Worm (Caenorhabditis elegans) whole organism, L3 larva: ENCODE measurements around the gene K12H6.8.

ENCODE experiments used
- ama-1 ChIP-seq: fragments of 150-350 bp; optimal IDR thresholded peaks from 2 replicates; lab custom pipeline; 2018
- ceh-82 ChIP-seq: fragments of 150-350 bp; optimal IDR thresholded peaks from 2 replicates; lab custom pipeline; 2014; ENCODE audit warnings: missing biosample characterization, missing genetic modification characterization
- mdl-1 ChIP-seq: fragments of 150-350 bp; optimal IDR thresholded peaks from 2 replicates; lab custom pipeline; 2014; ENCODE audit warnings: missing biosample characterization, missing genetic modification characterization
- nfya-1 ChIP-seq: sonication (generic microtip); optimal IDR thresholded peaks from 2 replicates; lab custom pipeline; 2017; ENCODE audit warnings: missing genetic modification characterization, mild to moderate bottlenecking, missing compliant biosample characterization, antibody characterized with exemption, moderate library complexity; ENCODE audit not compliant: insufficient read depth
- nhr-12 ChIP-seq: fragments of 150-350 bp; optimal IDR thresholded peaks from 2 replicates; lab custom pipeline; 2014; ENCODE audit warnings: missing biosample characterization, missing genetic modification characterization
- pha-4 ChIP-seq: fragments of 150-350 bp; optimal IDR thresholded peaks from 2 replicates; lab custom pipeline; 2014; ENCODE audit warnings: missing biosample characterization, missing genetic modification reagents, missing genetic modification characterization
- tbx-2 ChIP-seq: sonication (generic microtip); optimal IDR thresholded peaks from 2 replicates; lab custom pipeline; 2016; ENCODE audit warnings: mild to moderate bottlenecking, missing genetic modification characterization, missing compliant biosample characterization
- unc-62 ChIP-seq: fragments of 150-350 bp; sonication (generic microtip); optimal IDR thresholded peaks from 4 replicates; lab custom pipeline; 2014; ENCODE audit warnings: missing biosample characterization, missing genetic modification reagents, missing genetic modification characterization
- zag-1 ChIP-seq: fragments of 150-350 bp; optimal IDR thresholded peaks from 2 replicates; lab custom pipeline; 2014; ENCODE audit warnings: missing biosample characterization, missing genetic modification characterization
- ztf-11 ChIP-seq: fragments of 150-350 bp; optimal IDR thresholded peaks from 2 replicates; lab custom pipeline; 2014; ENCODE audit warnings: missing biosample characterization, missing genetic modification characterization
- ztf-4 ChIP-seq: fragments of 150-350 bp; optimal IDR thresholded peaks from 2 replicates; lab custom pipeline; 2014; ENCODE audit warnings: missing biosample characterization, missing genetic modification characterization

DNA sequence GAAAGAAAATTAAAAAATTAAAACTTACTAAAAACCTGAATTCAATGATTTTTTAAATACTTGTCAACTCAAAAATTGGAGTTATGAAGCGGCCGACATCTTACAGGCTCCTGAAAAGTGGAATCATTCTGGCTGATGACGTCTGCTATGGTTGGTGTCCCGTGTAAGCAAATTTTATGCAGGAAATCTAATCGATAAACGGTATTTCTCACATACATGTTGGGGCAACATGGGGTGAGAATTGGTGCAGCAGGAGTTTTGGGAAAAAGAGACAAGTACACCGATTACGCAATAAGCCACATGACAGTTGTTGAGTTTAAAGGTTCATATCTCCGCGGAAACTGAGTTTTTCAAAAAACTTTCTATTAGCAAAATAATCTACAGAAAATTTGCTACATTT lies 12.3 kb upstream of the K12H6.8 start, which contains the start of gene K12H6.2:
- TF ChIP-seq pha-4 (tag; lab: Kevin White, UChicago) (no peak), nhr-12 (tag; lab: Kevin White, UChicago) (no peak), tbx-2 (no peak), nfya-1 (tag; lab: Kevin White, UChicago) (no peak), zag-1 (tag; lab: Kevin White, UChicago) (no peak), ztf-4 (tag; lab: Kevin White, UChicago) (no peak), unc-62 (GFP tag; lab: Kevin White, UChicago) (no peak), mdl-1 (tag; lab: Kevin White, UChicago) (no peak), ama-1 (lab: Kevin White, UChicago) (no peak), ceh-82 (tag; lab: Kevin White, UChicago) (no peak), ztf-11 (tag; lab: Kevin White, UChicago) (no peak)
